Worm (Caenorhabditis elegans) whole organism, mixed stage, embryonic: ENCODE results near the gene F17C11.12.

Experiments
- ceh-39 ChIP-seq: fragments of 150-350 bp; optimal IDR thresholded peaks from 2 replicates; lab custom pipeline; 2014; ENCODE audit warnings: missing biosample characterization, missing genetic modification characterization
- ceh-83 ChIP-seq: fragments of 200-800 bp; sonication (Bioruptor generic); optimal IDR thresholded peaks from 2 replicates; lab custom pipeline; 2018; ENCODE audit warnings: mild to moderate bottlenecking, missing genetic modification characterization, missing compliant biosample characterization
- cnd-1 ChIP-seq: fragments of 200-800 bp; sonication (Bioruptor generic); optimal IDR thresholded peaks from 2 replicates; lab custom pipeline; 2018; ENCODE audit warnings: mild to moderate bottlenecking, missing genetic modification characterization, missing compliant biosample characterization
- ham-2 ChIP-seq: fragments of 200-800 bp; sonication (Bioruptor generic); optimal IDR thresholded peaks from 2 replicates; lab custom pipeline; 2018; ENCODE audit warnings: mild to moderate bottlenecking, missing genetic modification characterization, missing compliant biosample characterization
- lin-13 ChIP-seq: fragments of 150-350 bp; optimal IDR thresholded peaks from 2 replicates; lab custom pipeline; 2014; ENCODE audit warnings: missing biosample characterization, missing genetic modification characterization
- nhr-12 ChIP-seq: fragments of 150-350 bp; optimal IDR thresholded peaks from 2 replicates; lab custom pipeline; 2014; ENCODE audit warnings: missing biosample characterization, missing genetic modification characterization
- nhr-28 ChIP-seq: fragments of 150-350 bp; optimal IDR thresholded peaks from 2 replicates; lab custom pipeline; 2014; ENCODE audit warnings: missing biosample characterization, missing genetic modification characterization

Gene F17C11.12

ce11 chrV:10887564-10887963, 49.2 kb downstream of the F17C11.12 start:
- TF ChIP-seq ceh-39 (tag; lab: Kevin White, UChicago) (no peak), ham-2 (GFP tag; lab: Kevin White, UChicago) (no peak), ceh-83 (no peak)

- TF ChIP-seq lin-13 (tag; lab: Kevin White, UChicago) = no peak
- no peak for TF ChIP-seq nhr-12 (tag; lab: Kevin White, UChicago)
- TF ChIP-seq nhr-28 (tag; lab: Kevin White, UChicago) = no peak
- no peak for TF ChIP-seq cnd-1 (tag; lab: Kevin White, UChicago)
Observed at ce11 chrV:10886405-10886887, 50.3 kb downstream of the F17C11.12 start, which contains the start of gene F32D8.3. TSS of gene F32D8.3 (plus strand) at chrV:10886837.
